Worm (Caenorhabditis elegans) whole organism, L1 larva: ENCODE data around the gene ipla-7.
A peak's percentile ranks its signal among the peaks of the same experiment; 100 is the strongest.

ENCODE experiments used
- ama-1 ChIP-seq: fragments of 150-350 bp; optimal IDR thresholded peaks from 2 replicates; lab custom pipeline; 2014
- blmp-1 ChIP-seq: fragments of 150-350 bp; optimal IDR thresholded peaks from 2 replicates; lab custom pipeline; 2014; ENCODE audit warnings: missing biosample characterization, missing genetic modification characterization
- efl-3 ChIP-seq: fragments of 200-800 bp; sonication (Bioruptor generic); optimal IDR thresholded peaks from 2 replicates; lab custom pipeline; 2018; ENCODE audit warnings: mild to moderate bottlenecking, missing genetic modification characterization, missing compliant biosample characterization
- lin-13 ChIP-seq: fragments of 150-350 bp; optimal IDR thresholded peaks from 2 replicates; lab custom pipeline; 2014; ENCODE audit warnings: missing biosample characterization, missing genetic modification reagents, missing genetic modification characterization
- lsy-2 ChIP-seq, 2 experiments: fragments of 150-350 bp; optimal IDR thresholded peaks; 2 replicates each; lab custom pipeline; 2014; ENCODE audit warnings: missing biosample characterization in 2 of 2, missing genetic modification characterization in 2 of 2
- mep-1 ChIP-seq: fragments of 150-350 bp; optimal IDR thresholded peaks from 2 replicates; lab custom pipeline; 2014; ENCODE audit warnings: missing biosample characterization, missing genetic modification characterization
- pag-3 ChIP-seq: sonication (generic microtip); optimal IDR thresholded peaks from 2 replicates; lab custom pipeline; 2017; ENCODE audit warnings: missing genetic modification characterization, mild to moderate bottlenecking, missing compliant biosample characterization, antibody characterized with exemption, borderline replicate concordance; ENCODE audit not compliant: insufficient read depth
- pqm-1 ChIP-seq: sonication (generic microtip); optimal IDR thresholded peaks from 3 replicates; lab custom pipeline; 2017; ENCODE audit warnings: missing biosample characterization, missing genetic modification characterization
- sptf-1 ChIP-seq: fragments of 150-350 bp; optimal IDR thresholded peaks from 2 replicates; lab custom pipeline; 2014; ENCODE audit warnings: missing biosample characterization, missing genetic modification characterization
- unc-130 ChIP-seq: fragments of 150-350 bp; optimal IDR thresholded peaks from 2 replicates; lab custom pipeline; 2017; ENCODE audit warnings: missing biosample characterization, missing genetic modification characterization, inconsistent platforms
- unc-62 ChIP-seq: fragments of 150-350 bp; optimal IDR thresholded peaks from 2 replicates; lab custom pipeline; 2014; ENCODE audit warnings: missing biosample characterization, missing genetic modification reagents, missing genetic modification characterization
- ztf-11 ChIP-seq, 2 experiments: sonication (generic microtip); optimal IDR thresholded peaks; 2 replicates each; lab custom pipeline; 2016 to 2017; ENCODE audit warnings: missing genetic modification characterization in 2 of 2, missing biosample characterization in 1 of 2, missing compliant biosample characterization in 1 of 2

DNA sequence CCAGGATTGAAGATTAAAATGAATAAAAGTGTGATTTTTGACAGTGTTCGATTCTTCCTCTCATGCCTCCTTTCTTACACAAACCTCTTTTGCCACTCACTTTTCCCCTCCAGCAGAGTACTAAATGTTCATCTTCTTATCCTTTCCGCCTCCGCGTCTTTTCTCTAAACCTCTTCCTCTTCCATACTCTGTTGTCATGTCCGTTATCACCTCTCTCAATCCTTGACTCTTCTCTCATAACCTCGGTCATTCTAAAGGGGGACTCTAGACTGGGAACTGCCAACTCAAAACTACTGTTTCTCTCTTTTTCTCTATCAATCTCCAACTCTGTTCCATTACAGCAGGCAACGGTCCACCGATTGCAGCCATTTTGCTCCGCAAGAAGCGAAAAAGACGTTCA lies 14.4 kb downstream of the ipla-7 start:
- TF ChIP-seq unc-62 (GFP tag; lab: Kevin White, UChicago) = no peak
- no peak for TF ChIP-seq ama-1 (lab: Kevin White, UChicago)
- no peak for TF ChIP-seq lin-13 (GFP tag; lab: Kevin White, UChicago)
- no peak for TF ChIP-seq efl-3 (GFP tag; lab: Kevin White, UChicago)
- no peak for TF ChIP-seq mep-1 (tag; lab: Kevin White, UChicago)
- peak; percentile 18 for TF ChIP-seq blmp-1
- no peak for TF ChIP-seq pqm-1
- no peak for TF ChIP-seq ztf-11 (tag; optimal IDR thresholded peaks at IDR 0.05; lab: Kevin White, UChicago)
- TF ChIP-seq unc-130 (tag; lab: Kevin White, UChicago) = no peak
- TF ChIP-seq pag-3 (tag; lab: Kevin White, UChicago) = no peak
- no peak for TF ChIP-seq lsy-2 (tag; optimal IDR thresholded peaks at IDR 0.05; lab: Kevin White, UChicago)
- no peak for TF ChIP-seq sptf-1 (tag; lab: Kevin White, UChicago)
